Worm (Caenorhabditis elegans) whole organism, L3 larva: ENCODE measurements around the gene T22F3.7.

Experiments
- nhr-12 ChIP-seq: fragments of 150-350 bp; optimal IDR thresholded peaks from 2 replicates; lab custom pipeline; 2014; ENCODE audit warnings: missing biosample characterization, missing genetic modification characterization
- nhr-77 ChIP-seq: fragments of 150-350 bp; optimal IDR thresholded peaks from 2 replicates; lab custom pipeline; 2014; ENCODE audit warnings: missing biosample characterization, missing genetic modification characterization

- TF ChIP-seq nhr-12: no peak
- TF ChIP-seq nhr-77 (tag; lab: Kevin White, UChicago): no peak
Measured at ce11 chrV:3579795-3580194, 20.7 kb downstream of the T22F3.7 start.
